Fruit fly (Drosophila melanogaster) whole organism, embryonic: Measurements from ENCODE around the gene Fign.

ENCODE experiments used
- Atf3 ChIP-seq: fragments of 200-800 bp; sonication (Bioruptor generic); optimal IDR thresholded peaks from 3 replicates; lab custom pipeline; 2016; ENCODE audit warnings: missing biosample characterization, missing genetic modification characterization
- Awh ChIP-seq: fragments of 200-800 bp; sonication (Bioruptor generic); IDR thresholded peaks from 2 replicates; pipeline ENCODE4, ENCODE4 v1.3.6; 2022; ENCODE audit warnings: missing biosample characterization, missing genetic modification characterization
- Bdp1 ChIP-seq: fragments of 200-800 bp; sonication (Bioruptor generic); optimal IDR thresholded peaks from 3 replicates; lab custom pipeline; 2016; ENCODE audit warnings: missing biosample characterization, missing genetic modification characterization
- CG10147 ChIP-seq: fragments of 200-800 bp; sonication (Bioruptor generic); optimal IDR thresholded peaks from 2 replicates; lab custom pipeline; 2019; ENCODE audit warnings: missing biosample characterization, mild to moderate bottlenecking, missing genetic modification characterization, moderate library complexity
- CG11504 ChIP-seq: fragments of 200-800 bp; sonication (Bioruptor generic); optimal IDR thresholded peaks from 3 replicates; lab custom pipeline; 2019; ENCODE audit warnings: missing biosample characterization, mild to moderate bottlenecking, missing genetic modification characterization, moderate library complexity
- CG11723 ChIP-seq: fragments of 200-800 bp; sonication (Bioruptor generic); optimal IDR thresholded peaks from 2 replicates; lab custom pipeline; 2017; ENCODE audit warnings: missing biosample characterization, mild to moderate bottlenecking, missing genetic modification characterization
- CG14667 ChIP-seq: fragments of 200-800 bp; sonication (Bioruptor generic); IDR thresholded peaks from 2 replicates; pipeline ENCODE4 v1.3.6; 2022; ENCODE audit warnings: missing biosample characterization, missing genetic modification characterization
- CG17359 ChIP-seq: fragments of 200-800 bp; sonication (Bioruptor generic); optimal IDR thresholded peaks from 3 replicates; lab custom pipeline; 2018; ENCODE audit warnings: missing biosample characterization, mild to moderate bottlenecking, missing genetic modification characterization, moderate library complexity
- CG30020 ChIP-seq: fragments of 200-800 bp; optimal IDR thresholded peaks from 2 replicates; lab custom pipeline; 2019; ENCODE audit warnings: missing biosample characterization, mild to moderate bottlenecking, missing genetic modification characterization, moderate library complexity
- CG30431 ChIP-seq: fragments of 200-800 bp; sonication (Bioruptor generic); optimal IDR thresholded peaks from 2 replicates; lab custom pipeline; 2017; ENCODE audit warnings: missing biosample characterization, missing genetic modification characterization
- CG3407 ChIP-seq: fragments of 200-800 bp; sonication (Bioruptor generic); optimal IDR thresholded peaks from 2 replicates; lab custom pipeline; 2018; ENCODE audit warnings: missing biosample characterization, mild to moderate bottlenecking, missing genetic modification characterization
- CG3838 ChIP-seq: fragments of 200-800 bp; sonication (Bioruptor generic); optimal IDR thresholded peaks from 3 replicates; lab custom pipeline; 2016; ENCODE audit warnings: missing biosample characterization, missing genetic modification characterization
- CG4360 ChIP-seq: fragments of 200-800 bp; sonication (Bioruptor generic); IDR thresholded peaks from 2 replicates; pipeline ENCODE4 v1.3.6; 2022; ENCODE audit warnings: missing biosample characterization, missing genetic modification characterization
- CG6254 ChIP-seq: fragments of 200-800 bp; sonication (Bioruptor generic); optimal IDR thresholded peaks from 3 replicates; lab custom pipeline; 2017; ENCODE audit warnings: mild to moderate bottlenecking, missing biosample characterization, missing genetic modification reagents, missing genetic modification characterization
- CG7987 ChIP-seq: fragments of 200-800 bp; sonication (Bioruptor generic); optimal IDR thresholded peaks from 2 replicates; lab custom pipeline; 2018; ENCODE audit warnings: missing biosample characterization, mild to moderate bottlenecking, missing genetic modification characterization, moderate library complexity
- CTCF ChIP-seq: fragments of 200-800 bp; sonication (Bioruptor generic); optimal IDR thresholded peaks from 2 replicates; lab custom pipeline; 2017; ENCODE audit warnings: missing biosample characterization, mild to moderate bottlenecking, missing genetic modification characterization, moderate library complexity
- HHEX ChIP-seq: fragments of 200-800 bp; sonication (Bioruptor generic); optimal IDR thresholded peaks from 3 replicates; lab custom pipeline; 2017; ENCODE audit warnings: missing biosample characterization, mild to moderate bottlenecking, missing genetic modification characterization, missing genetic modification reagents
- HLHmδ ChIP-seq: fragments of 200-800 bp; sonication (Bioruptor generic); optimal IDR thresholded peaks from 2 replicates; lab custom pipeline; 2018; ENCODE audit warnings: missing biosample characterization, mild to moderate bottlenecking, missing genetic modification characterization, moderate library complexity
- Hmx ChIP-seq: fragments of 200-800 bp; sonication (Bioruptor generic); optimal IDR thresholded peaks from 2 replicates; lab custom pipeline; 2016; ENCODE audit warnings: missing biosample characterization, missing genetic modification characterization
- Hsf ChIP-seq: fragments of 200-800 bp; sonication (Bioruptor generic); optimal IDR thresholded peaks from 3 replicates; lab custom pipeline; 2016; ENCODE audit warnings: missing biosample characterization, missing genetic modification characterization
- Kr ChIP-seq: fragments of 200-800 bp; sonication (Bioruptor generic); optimal IDR thresholded peaks from 2 replicates; lab custom pipeline; 2017; ENCODE audit warnings: missing biosample characterization, mild to moderate bottlenecking, missing genetic modification characterization
- Lhr ChIP-seq: fragments of 200-800 bp; sonication (Bioruptor generic); optimal IDR thresholded peaks from 3 replicates; lab custom pipeline; 2017; ENCODE audit warnings: mild to moderate bottlenecking, missing biosample characterization, missing genetic modification reagents, missing genetic modification characterization
- Mrtf ChIP-seq: fragments of 200-800 bp; sonication (Bioruptor generic); IDR thresholded peaks from 3 replicates; pipeline ENCODE4 v1.3.6; 2022; ENCODE audit warnings: missing biosample characterization, missing genetic modification characterization
- Myb ChIP-seq: fragments of 200-800 bp; sonication (Bioruptor generic); optimal IDR thresholded peaks from 2 replicates; lab custom pipeline; 2016; ENCODE audit warnings: missing biosample characterization, missing genetic modification characterization
- NC2α ChIP-seq: fragments of 200-800 bp; sonication (Bioruptor generic); optimal IDR thresholded peaks from 2 replicates; lab custom pipeline; 2016; ENCODE audit warnings: missing biosample characterization, missing genetic modification characterization
- Sry-β ChIP-seq: fragments of 200-800 bp; sonication (Bioruptor generic); optimal IDR thresholded peaks from 2 replicates; lab custom pipeline; 2018; ENCODE audit warnings: missing biosample characterization, mild to moderate bottlenecking, missing genetic modification characterization, moderate library complexity
- Stat92E ChIP-seq, 3 experiments: fragments of >200 bp in 2 of 3; fragments of 200-800 bp in 1 of 3; sonication (Bioruptor generic) in 1 of 3; optimal IDR thresholded peaks; 2 replicates each; lab custom pipeline; 2017 to 2019; ENCODE audit warnings: missing biosample characterization in 3 of 3, missing genetic modification characterization in 3 of 3, mild to moderate bottlenecking in 1 of 3, moderate library complexity in 1 of 3
- Xrp1 ChIP-seq: fragments of 200-800 bp; sonication (Bioruptor generic); IDR thresholded peaks from 2 replicates; pipeline ENCODE4 v1.3.6; 2022; ENCODE audit warnings: missing biosample characterization, missing genetic modification characterization
- abd-A ChIP-seq: fragments of 200-800 bp; sonication (Bioruptor generic); optimal IDR thresholded peaks from 3 replicates; lab custom pipeline; 2019; ENCODE audit warnings: missing biosample characterization, mild to moderate bottlenecking, missing genetic modification characterization, moderate library complexity
- ato ChIP-seq: fragments of 200-800 bp; sonication (Bioruptor generic); IDR thresholded peaks from 2 replicates; pipeline ENCODE4 v1.3.6; 2022; ENCODE audit warnings: missing biosample characterization, missing genetic modification characterization; ENCODE audit not compliant: partially characterized antibody
- bcd ChIP-seq: fragments of 200-800 bp; sonication (Bioruptor generic); optimal IDR thresholded peaks from 2 replicates; lab custom pipeline; 2017; ENCODE audit warnings: missing biosample characterization, mild to moderate bottlenecking, missing genetic modification characterization
- bigmax ChIP-seq: fragments of 200-800 bp; sonication (Bioruptor generic); optimal IDR thresholded peaks from 2 replicates; lab custom pipeline; 2018; ENCODE audit warnings: missing biosample characterization, mild to moderate bottlenecking, missing genetic modification characterization
- caup ChIP-seq: fragments of 200-800 bp; sonication (Bioruptor generic); optimal IDR thresholded peaks from 3 replicates; lab custom pipeline; 2017; ENCODE audit warnings: missing biosample characterization, mild to moderate bottlenecking, missing genetic modification characterization, moderate library complexity; ENCODE audit not compliant: severe bottlenecking
- chif ChIP-seq, 2 experiments: fragments of 200-800 bp; sonication (Bioruptor generic); optimal IDR thresholded peaks; 3 replicates each; lab custom pipeline; 2016; ENCODE audit warnings: missing biosample characterization in 2 of 2, missing genetic modification characterization in 2 of 2
- crol ChIP-seq: fragments of 200-800 bp; sonication (Bioruptor generic); IDR thresholded peaks from 2 replicates; pipeline ENCODE4 v1.3.6; 2022; ENCODE audit warnings: missing biosample characterization, missing genetic modification characterization
- en ChIP-seq: fragments of 200-800 bp; sonication (Bioruptor generic); optimal IDR thresholded peaks from 2 replicates; lab custom pipeline; 2016; ENCODE audit warnings: missing biosample characterization, missing genetic modification characterization
- gcm ChIP-seq: fragments of 200-800 bp; sonication (Bioruptor generic); optimal IDR thresholded peaks from 2 replicates; lab custom pipeline; 2019; ENCODE audit warnings: missing biosample characterization, mild to moderate bottlenecking, missing genetic modification characterization, moderate library complexity
- hkb ChIP-seq, 2 experiments: fragments of 200-800 bp in 1 of 2; fragments of >200 bp in 1 of 2; sonication (Bioruptor generic) in 1 of 2; IDR thresholded peaks in 1 of 2; optimal IDR thresholded peaks in 1 of 2; 2 replicates each; pipeline versions ENCODE4 v1.3.6 to Lab custom; 2017 to 2022; ENCODE audit warnings: missing biosample characterization in 1 of 2, missing genetic modification characterization in 1 of 2
- inv ChIP-seq: fragments of 200-800 bp; sonication (Bioruptor generic); IDR thresholded peaks from 2 replicates; pipeline ENCODE4 v1.3.6; 2022; ENCODE audit warnings: missing biosample characterization, missing genetic modification characterization; ENCODE audit not compliant: partially characterized antibody
- mam ChIP-seq: fragments of 200-800 bp; sonication (Bioruptor generic); optimal IDR thresholded peaks from 3 replicates; lab custom pipeline; 2016; ENCODE audit warnings: missing biosample characterization, missing genetic modification characterization
- nom ChIP-seq: fragments of 200-800 bp; sonication (Bioruptor generic); optimal IDR thresholded peaks from 2 replicates; lab custom pipeline; 2017; ENCODE audit warnings: missing biosample characterization, missing genetic modification characterization, mild to moderate bottlenecking, moderate library complexity, missing genetic modification reagents
- p53 ChIP-seq: fragments of 200-800 bp; sonication (Bioruptor generic); optimal IDR thresholded peaks from 2 replicates; lab custom pipeline; 2016; ENCODE audit warnings: missing biosample characterization, missing genetic modification characterization
- sens ChIP-seq: fragments of 200-800 bp; sonication (Bioruptor generic); peaks from one replicate; lab custom pipeline; 2016; ENCODE audit warnings: missing biosample characterization, missing genetic modification characterization
- sens-2 ChIP-seq: fragments of 200-800 bp; sonication (Bioruptor generic); IDR thresholded peaks from 2 replicates; pipeline ENCODE4 v1.3.6; 2022; ENCODE audit warnings: missing biosample characterization, missing genetic modification characterization
- sisA ChIP-seq: fragments of 200-800 bp; sonication (Bioruptor generic); IDR thresholded peaks from 2 replicates; pipeline ENCODE4 v1.3.6; 2022; ENCODE audit warnings: missing biosample characterization, missing genetic modification characterization
- slou ChIP-seq: fragments of 200-800 bp; sonication (Bioruptor generic); optimal IDR thresholded peaks from 3 replicates; lab custom pipeline; 2016; ENCODE audit warnings: missing biosample characterization, missing genetic modification characterization
- unc-4 ChIP-seq: fragments of 200-800 bp; sonication (Bioruptor generic); IDR thresholded peaks from 2 replicates; pipeline ENCODE4 v1.3.6; 2022; ENCODE audit warnings: missing biosample characterization, missing genetic modification characterization; ENCODE audit not compliant: partially characterized antibody
- unpg ChIP-seq: fragments of 200-800 bp; sonication (Bioruptor generic); optimal IDR thresholded peaks from 3 replicates; lab custom pipeline; 2018; ENCODE audit warnings: missing biosample characterization, mild to moderate bottlenecking, missing genetic modification characterization, moderate library complexity

The Fign gene

dm6 chr2L:3354642-3355380, 35.1 kb upstream of the Fign start, which contains the start of gene E23 (continued):
- peak; percentile 83 for TF ChIP-seq p53 (GFP tag; lab: Kevin White, UChicago)
- TF ChIP-seq Kr (GFP tag; lab: Kevin White, UChicago), result peak; percentile 83
- peak; percentile 99 for TF ChIP-seq bcd
- peak; percentile 99 for TF ChIP-seq CG11723 (GFP tag; lab: Kevin White, UChicago)
- TF ChIP-seq CG7987 (GFP tag; lab: Kevin White, UChicago), result peak; percentile 97
- TF ChIP-seq nom (GFP tag; lab: Kevin White, UChicago), result peak; percentile 92
- peak; percentile 94 for TF ChIP-seq sens-2 (GFP tag; lab: Robert Waterston, UW)
- peak; percentile 61; the same call in 1 of the 2 replicates for TF ChIP-seq ato (GFP tag; lab: Robert Waterston, UW)
- TF ChIP-seq Myb (GFP tag; lab: Kevin White, UChicago), result peak; percentile 77
- TF ChIP-seq CTCF (GFP tag; lab: Kevin White, UChicago), result peak; percentile 74
- TF ChIP-seq en (GFP tag; lab: Kevin White, UChicago), result peak; percentile 76
- peak; percentile 87 for TF ChIP-seq abd-A
- TF ChIP-seq Sry-β (GFP tag; lab: Kevin White, UChicago), result peak; percentile 75
- TF ChIP-seq mam, result peak; percentile 95
- TF ChIP-seq CG11504 (tag; lab: Kevin White, UChicago), result peak; percentile 98
- peak; percentile 99 for TF ChIP-seq gcm (GFP tag; lab: Kevin White, UChicago)
- TF ChIP-seq CG30431, result peak; percentile 98
- TF ChIP-seq unpg (GFP tag; lab: Kevin White, UChicago), result peak; percentile 99
- TF ChIP-seq caup (GFP tag; lab: Kevin White, UChicago), result peak; percentile 98
- TF ChIP-seq Xrp1 (GFP tag; lab: Robert Waterston, UW), result peak; percentile 99
- peak; percentile 98 for TF ChIP-seq Hsf (GFP tag; lab: Kevin White, UChicago)
- peak; percentile 95 for TF ChIP-seq CG3838 (GFP tag; lab: Kevin White, UChicago)
- peak; percentile 97 for TF ChIP-seq Awh
- peak; percentile 96 for TF ChIP-seq slou (GFP tag; lab: Kevin White, UChicago)
- peak; percentile 99 for TF ChIP-seq CG17359 (tag; lab: Kevin White, UChicago)
- TF ChIP-seq Mrtf (GFP tag; lab: Robert Waterston, UW), result peak; percentile 96
- peak; percentile 97 for TF ChIP-seq Lhr (GFP tag; lab: Kevin White, UChicago)
- peak; percentile 85 for TF ChIP-seq NC2α (GFP tag; lab: Kevin White, UChicago)
- no peak for TF ChIP-seq inv (GFP tag; lab: Robert Waterston, UW)
- peak; percentile 84 for TF ChIP-seq Hmx (GFP tag; lab: Kevin White, UChicago)
- peak; percentile 98 for TF ChIP-seq CG3407 (GFP tag; lab: Kevin White, UChicago)
- peak; percentile 93 for TF ChIP-seq Atf3 (GFP tag; lab: Kevin White, UChicago)
- TF ChIP-seq chif (GFP tag; optimal IDR thresholded peaks at IDR 0.05; lab: Kevin White, UChicago), result peak; percentile 96 to 97
- TF ChIP-seq bigmax, result peak; percentile 48
- TF ChIP-seq unc-4, result peak; percentile 40; the same call in 1 of the 2 replicates
- TF ChIP-seq Bdp1 (GFP tag; lab: Kevin White, UChicago), result peak; percentile 90
- TF ChIP-seq CG10147 (GFP tag; lab: Kevin White, UChicago), result peak; percentile 99
- peak; percentile 7 for TF ChIP-seq HLHmδ (GFP tag; lab: Kevin White, UChicago)
- peak; percentile 98 for TF ChIP-seq sisA
- TF ChIP-seq sens, result peak; percentile 99
- peak; percentile 92 for TF ChIP-seq crol (GFP tag; lab: Robert Waterston, UW)
- TF ChIP-seq HHEX, result peak; percentile 99
- TF ChIP-seq CG6254 (GFP tag; lab: Kevin White, UChicago), result peak; percentile 97
- TF ChIP-seq CG30020, result peak; percentile 92
- TF ChIP-seq CG4360 (GFP tag; lab: Robert Waterston, UW), result peak; percentile 79
- no peak for TF ChIP-seq hkb (optimal IDR thresholded peaks at IDR 0.05; lab: Kevin White, UChicago)
- TF ChIP-seq hkb (GFP tag; IDR thresholded peaks at IDR 0.05; lab: Robert Waterston, UW), result peak; percentile 99
- TF ChIP-seq Stat92E (GFP tag; optimal IDR thresholded peaks at IDR 0.05; lab: Kevin White, UChicago), result peak in 1 of 3 experiments; percentile 98
- TF ChIP-seq CG14667 (GFP tag; lab: Robert Waterston, UW), result peak; percentile 97
